Fruit fly (Drosophila melanogaster) whole organism, prepupa: ENCODE results near the gene CG12056.

Source experiments
- CG10631 ChIP-seq: fragments of 200-800 bp; sonication (Bioruptor generic); optimal IDR thresholded peaks from 2 replicates; lab custom pipeline; 2016; ENCODE audit warnings: missing biosample characterization, missing genetic modification characterization
- CG16779 ChIP-seq: fragments of 200-800 bp; sonication (Bioruptor generic); optimal IDR thresholded peaks from 3 replicates; lab custom pipeline; 2017; ENCODE audit warnings: missing biosample characterization, mild to moderate bottlenecking, missing genetic modification characterization
- CG9139 ChIP-seq: fragments of 200-800 bp; sonication (Bioruptor generic); optimal IDR thresholded peaks from 3 replicates; lab custom pipeline; 2017; ENCODE audit warnings: missing biosample characterization, mild to moderate bottlenecking, missing genetic modification characterization
- Eip93F ChIP-seq: fragments of 200-800 bp; sonication (Bioruptor generic); optimal IDR thresholded peaks from 2 replicates; lab custom pipeline; 2016; ENCODE audit warnings: missing biosample characterization, mild to moderate bottlenecking, missing genetic modification characterization
- Ets21C ChIP-seq: fragments of 200-800 bp; sonication (Bioruptor generic); optimal IDR thresholded peaks from 3 replicates; lab custom pipeline; 2016; ENCODE audit warnings: missing biosample characterization, missing genetic modification characterization
- esn ChIP-seq: fragments of 200-800 bp; sonication (Bioruptor generic); optimal IDR thresholded peaks from 2 replicates; lab custom pipeline; 2016; ENCODE audit warnings: missing biosample characterization, mild to moderate bottlenecking, missing genetic modification characterization, moderate library complexity
- ss ChIP-seq, 2 experiments: fragments of 200-800 bp; sonication (Bioruptor generic); optimal IDR thresholded peaks; 2 replicates in 1 of 2; 3 replicates in 1 of 2; lab custom pipeline; 2017 to 2018; ENCODE audit warnings: mild to moderate bottlenecking in 2 of 2, missing biosample characterization in 2 of 2, missing genetic modification characterization in 2 of 2, moderate library complexity in 1 of 2

DNA sequence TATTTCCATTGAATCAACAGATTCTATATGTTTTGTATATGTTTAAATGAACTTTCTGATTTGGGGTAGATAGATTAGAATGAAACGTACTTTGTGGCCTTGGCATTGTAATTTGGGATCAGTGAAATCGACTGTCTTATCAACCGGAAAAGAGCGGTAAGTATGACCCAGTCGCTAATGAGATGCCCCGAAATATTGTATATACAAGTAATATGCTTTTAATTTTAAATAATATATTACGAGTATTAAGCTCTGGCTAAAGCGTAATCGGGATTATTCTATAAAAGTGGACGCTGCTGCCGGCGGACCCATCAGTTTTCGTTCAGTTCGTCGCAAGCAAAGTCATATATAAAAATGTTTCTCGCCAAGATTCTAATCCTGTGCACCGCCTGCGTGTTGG is 24.1 kb downstream of the CG12056 start, which contains the start of gene CG15369:
- TF ChIP-seq ss (GFP tag; optimal IDR thresholded peaks at IDR 0.05; lab: Kevin White, UChicago) (no peak), Ets21C (GFP tag; lab: Kevin White, UChicago) (no peak), CG9139 (no peak), esn (GFP tag; lab: Kevin White, UChicago) (no peak), Eip93F (GFP tag; lab: Kevin White, UChicago) (no peak), CG10631 (GFP tag; lab: Kevin White, UChicago) (no peak), CG16779 (tag; lab: Kevin White, UChicago) (no peak)
